Fruit fly (Drosophila melanogaster) whole organism, pupa: Measurements from ENCODE around the gene dgt2.

Experiments
- CG12605 ChIP-seq: fragments of 200-800 bp; sonication (Bioruptor generic); IDR thresholded peaks from 2 replicates; pipeline ENCODE4 v1.3.6; 2022; ENCODE audit warnings: missing biosample characterization, missing genetic modification characterization
- CG17806 ChIP-seq: fragments of 200-800 bp; sonication (Bioruptor generic); optimal IDR thresholded peaks from 2 replicates; lab custom pipeline; 2018; ENCODE audit warnings: missing biosample characterization, mild to moderate bottlenecking, missing genetic modification characterization, moderate library complexity
- CG4496 ChIP-seq: fragments of 200-800 bp; sonication (Bioruptor generic); IDR thresholded peaks from 3 replicates; pipeline ENCODE4 v1.3.6; 2022; ENCODE audit warnings: missing biosample characterization, missing genetic modification characterization
- CG8301 ChIP-seq: fragments of 200-800 bp; sonication (Bioruptor generic); optimal IDR thresholded peaks from 2 replicates; lab custom pipeline; 2018; ENCODE audit warnings: missing biosample characterization, mild to moderate bottlenecking, missing genetic modification characterization
- D1 ChIP-seq: fragments of 200-800 bp; sonication (Bioruptor generic); optimal IDR thresholded peaks from 2 replicates; lab custom pipeline; 2018; ENCODE audit warnings: missing biosample characterization, mild to moderate bottlenecking, missing genetic modification characterization, moderate library complexity
- Pif1B ChIP-seq: fragments of 200-800 bp; sonication (Bioruptor generic); optimal IDR thresholded peaks from 3 replicates; lab custom pipeline; 2016; ENCODE audit warnings: missing biosample characterization, missing genetic modification characterization

DNA sequence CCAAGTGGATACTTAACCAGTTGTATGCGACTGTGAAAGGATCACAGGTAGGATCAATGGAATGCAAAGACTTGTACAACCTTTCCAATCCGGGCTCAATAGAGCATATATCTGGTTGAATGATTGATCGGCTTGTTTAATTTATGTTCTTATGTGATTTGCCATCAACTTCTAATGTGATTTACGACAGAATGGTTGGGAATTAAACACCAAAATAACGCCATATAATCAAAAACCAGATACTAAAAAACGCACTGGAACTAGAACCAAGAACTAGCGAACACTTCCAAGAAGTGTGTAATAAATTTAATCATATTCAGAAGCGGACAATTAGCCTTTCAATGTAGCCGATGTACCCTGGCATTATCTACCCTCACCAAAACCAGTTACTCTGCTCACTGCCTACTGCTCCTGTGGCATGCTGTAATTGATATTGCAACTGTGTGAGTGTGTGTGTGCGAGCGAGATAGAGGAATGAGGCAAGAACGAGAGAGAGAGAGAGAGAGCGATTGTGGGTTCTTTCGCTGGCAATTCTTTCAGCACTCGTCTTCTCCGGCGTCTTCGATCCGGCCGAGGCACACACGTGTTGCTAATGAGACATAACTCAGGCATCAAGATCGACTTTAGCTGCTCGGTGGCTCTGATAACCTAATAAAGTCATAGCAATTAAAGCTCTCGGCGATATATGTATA, 21.0 kb upstream of the dgt2 start:
- TF ChIP-seq CG4496 (GFP tag; lab: Robert Waterston, UW) (no peak), CG12605 (GFP tag; lab: Robert Waterston, UW) (no peak), D1 (tag; lab: Kevin White, UChicago) (no peak), CG17806 (tag; lab: Kevin White, UChicago) (peak; percentile 47), CG8301 (tag; lab: Kevin White, UChicago) (peak; percentile 64), Pif1B (GFP tag; lab: Kevin White, UChicago) (peak; percentile 39)
